Fruit fly (Drosophila melanogaster) whole organism, embryonic: Measurements from ENCODE around the gene Kdm3.

ENCODE experiments used
- Antp ChIP-seq: fragments of 200-800 bp; sonication (Bioruptor generic); optimal IDR thresholded peaks from 3 replicates; lab custom pipeline; 2016; ENCODE audit warnings: missing biosample characterization, missing genetic modification characterization
- CG11093 ChIP-seq: fragments of 200-800 bp; sonication (Bioruptor generic); IDR thresholded peaks from 3 replicates; pipeline ENCODE4 v1.3.6; 2022; ENCODE audit warnings: missing biosample characterization, missing genetic modification characterization
- CG12299 ChIP-seq: fragments of 200-800 bp; sonication (Bioruptor generic); optimal IDR thresholded peaks from 2 replicates; lab custom pipeline; 2018; ENCODE audit warnings: missing biosample characterization, mild to moderate bottlenecking, missing genetic modification characterization
- CG16815 ChIP-seq: fragments of 200-800 bp; sonication (Bioruptor generic); optimal IDR thresholded peaks from 3 replicates; lab custom pipeline; 2017; ENCODE audit warnings: missing biosample characterization, mild to moderate bottlenecking, missing genetic modification characterization
- CG17186 ChIP-seq: fragments of 200-800 bp; sonication (Bioruptor generic); optimal IDR thresholded peaks from 3 replicates; lab custom pipeline; 2017; ENCODE audit warnings: missing biosample characterization, missing genetic modification reagents, missing genetic modification characterization
- CG17612 ChIP-seq: fragments of 200-800 bp; sonication (Bioruptor generic); IDR thresholded peaks from 2 replicates; pipeline ENCODE4 v1.3.6; 2022; ENCODE audit warnings: missing biosample characterization, missing genetic modification characterization
- CG17912 ChIP-seq: fragments of 200-800 bp; sonication (Bioruptor generic); optimal IDR thresholded peaks from 2 replicates; lab custom pipeline; 2018; ENCODE audit warnings: missing biosample characterization, mild to moderate bottlenecking, missing genetic modification characterization
- CG18262 ChIP-seq: fragments of 200-800 bp; optimal IDR thresholded peaks from 3 replicates; lab custom pipeline; 2019; ENCODE audit warnings: missing biosample characterization, mild to moderate bottlenecking, missing genetic modification characterization, moderate library complexity
- CG18764 ChIP-seq: fragments of 200-800 bp; sonication (Bioruptor generic); optimal IDR thresholded peaks from 3 replicates; lab custom pipeline; 2016; ENCODE audit warnings: missing biosample characterization, missing genetic modification characterization
- CG3163 ChIP-seq: fragments of 200-800 bp; sonication (Bioruptor generic); optimal IDR thresholded peaks from 3 replicates; lab custom pipeline; 2016; ENCODE audit warnings: missing biosample characterization, missing genetic modification characterization
- CG33213 ChIP-seq: fragments of 200-800 bp; sonication (Bioruptor generic); optimal IDR thresholded peaks from 3 replicates; lab custom pipeline; 2016; ENCODE audit warnings: missing biosample characterization, missing genetic modification characterization
- CG42726 ChIP-seq: fragments of 200-800 bp; sonication (Bioruptor generic); IDR thresholded peaks from 2 replicates; pipeline ENCODE4 v1.3.6; 2022; ENCODE audit warnings: missing biosample characterization, missing genetic modification characterization; ENCODE audit not compliant: partially characterized antibody
- CG4730 ChIP-seq: fragments of 200-800 bp; sonication (Bioruptor generic); IDR thresholded peaks from 2 replicates; pipeline ENCODE4 v1.3.6; 2022; ENCODE audit warnings: missing biosample characterization, missing genetic modification characterization
- CG7987 ChIP-seq: fragments of 200-800 bp; sonication (Bioruptor generic); optimal IDR thresholded peaks from 2 replicates; lab custom pipeline; 2018; ENCODE audit warnings: missing biosample characterization, mild to moderate bottlenecking, missing genetic modification characterization, moderate library complexity
- CG9817 ChIP-seq: fragments of 200-800 bp; sonication (Bioruptor generic); optimal IDR thresholded peaks from 2 replicates; lab custom pipeline; 2018; ENCODE audit warnings: missing biosample characterization, mild to moderate bottlenecking, missing genetic modification characterization, moderate library complexity
- D19B ChIP-seq: fragments of 200-800 bp; sonication (Bioruptor generic); optimal IDR thresholded peaks from 2 replicates; lab custom pipeline; 2017; ENCODE audit warnings: missing biosample characterization, mild to moderate bottlenecking, missing genetic modification characterization
- Doc3 ChIP-seq: fragments of 200-800 bp; sonication (Bioruptor generic); IDR thresholded peaks from 3 replicates; pipeline ENCODE4 v1.3.6; 2022; ENCODE audit warnings: missing biosample characterization, missing genetic modification characterization; ENCODE audit not compliant: partially characterized antibody
- Dp ChIP-seq: fragments of 200-800 bp; sonication (Bioruptor generic); optimal IDR thresholded peaks from 2 replicates; lab custom pipeline; 2018; ENCODE audit warnings: missing biosample characterization, mild to moderate bottlenecking, missing genetic modification characterization, moderate library complexity
- HmgZ ChIP-seq: fragments of 200-800 bp; sonication (Bioruptor generic); optimal IDR thresholded peaks from 2 replicates; lab custom pipeline; 2018; ENCODE audit warnings: missing biosample characterization, mild to moderate bottlenecking, missing genetic modification characterization
- Hmx ChIP-seq: fragments of 200-800 bp; sonication (Bioruptor generic); optimal IDR thresholded peaks from 2 replicates; lab custom pipeline; 2016; ENCODE audit warnings: missing biosample characterization, missing genetic modification characterization
- Hr51 ChIP-seq, 2 experiments: fragments of 200-800 bp; sonication (Bioruptor generic); optimal IDR thresholded peaks; 2 replicates in 1 of 2; 3 replicates in 1 of 2; lab custom pipeline; 2016 to 2018; ENCODE audit warnings: missing biosample characterization in 2 of 2, missing genetic modification characterization in 2 of 2, mild to moderate bottlenecking in 1 of 2, moderate library complexity in 1 of 2
- Lpt ChIP-seq: fragments of >200 bp; optimal IDR thresholded peaks from 2 replicates; lab custom pipeline; 2018; ENCODE audit warnings: missing biosample characterization, missing genetic modification characterization
- Mrtf ChIP-seq: fragments of 200-800 bp; sonication (Bioruptor generic); IDR thresholded peaks from 3 replicates; pipeline ENCODE4 v1.3.6; 2022; ENCODE audit warnings: missing biosample characterization, missing genetic modification characterization
- Oli ChIP-seq: fragments of 200-800 bp; sonication (Bioruptor generic); optimal IDR thresholded peaks from 2 replicates; lab custom pipeline; 2018; ENCODE audit warnings: missing biosample characterization, mild to moderate bottlenecking, missing genetic modification characterization, moderate library complexity
- Opbp ChIP-seq: fragments of 200-800 bp; sonication (Bioruptor generic); IDR thresholded peaks from 3 replicates; pipeline ENCODE4 v1.3.6; 2022; ENCODE audit warnings: missing biosample characterization, missing genetic modification characterization; ENCODE audit not compliant: partially characterized antibody
- Spps ChIP-seq: fragments of 200-800 bp; sonication (Bioruptor generic); optimal IDR thresholded peaks from 2 replicates; lab custom pipeline; 2018; ENCODE audit warnings: missing biosample characterization, mild to moderate bottlenecking, missing genetic modification characterization
- TFAM ChIP-seq: fragments of 200-800 bp; sonication (Bioruptor generic); optimal IDR thresholded peaks from 2 replicates; lab custom pipeline; 2017; ENCODE audit warnings: missing biosample characterization, missing genetic modification characterization, inconsistent platforms
- Tbp ChIP-seq: fragments of >200 bp; optimal IDR thresholded peaks from 2 replicates; lab custom pipeline; 2018; ENCODE audit warnings: missing biosample characterization, missing genetic modification characterization
- br ChIP-seq: fragments of >200 bp; optimal IDR thresholded peaks from 2 replicates; lab custom pipeline; 2017
- chm ChIP-seq: fragments of 200-800 bp; sonication (Bioruptor generic); IDR thresholded peaks from 2 replicates; pipeline ENCODE4 v1.3.6; 2022; ENCODE audit warnings: missing biosample characterization, missing genetic modification characterization
- disco-r ChIP-seq: fragments of 200-800 bp; sonication (Bioruptor generic); optimal IDR thresholded peaks from 2 replicates; lab custom pipeline; 2016; ENCODE audit warnings: missing biosample characterization, missing genetic modification characterization
- fd3F ChIP-seq: fragments of 200-800 bp; sonication (Bioruptor generic); optimal IDR thresholded peaks from 2 replicates; lab custom pipeline; 2018; ENCODE audit warnings: missing biosample characterization, mild to moderate bottlenecking, missing genetic modification characterization, moderate library complexity
- fd96Cb ChIP-seq: fragments of 200-800 bp; sonication (Bioruptor generic); optimal IDR thresholded peaks from 2 replicates; lab custom pipeline; 2018; ENCODE audit warnings: missing biosample characterization, mild to moderate bottlenecking, missing genetic modification characterization, moderate library complexity
- gce ChIP-seq: fragments of 200-800 bp; sonication (Bioruptor generic); IDR thresholded peaks from 3 replicates; pipeline ENCODE4 v1.3.6; 2022; ENCODE audit warnings: missing biosample characterization, missing genetic modification characterization
- gem ChIP-seq: fragments of 200-800 bp; sonication (Bioruptor generic); optimal IDR thresholded peaks from 2 replicates; lab custom pipeline; 2019; ENCODE audit warnings: missing biosample characterization, mild to moderate bottlenecking, missing genetic modification characterization, moderate library complexity
- insv ChIP-seq, 2 experiments: fragments of 200-800 bp; sonication (Bioruptor generic); optimal IDR thresholded peaks; 3 replicates each; lab custom pipeline; 2016 to 2018; ENCODE audit warnings: missing biosample characterization in 2 of 2, missing genetic modification characterization in 2 of 2
- kni ChIP-seq: fragments of 200-800 bp; sonication (Bioruptor generic); optimal IDR thresholded peaks from 3 replicates; lab custom pipeline; 2017; ENCODE audit warnings: mild to moderate bottlenecking, missing biosample characterization, missing genetic modification reagents, missing genetic modification characterization
- lov ChIP-seq, 2 experiments: fragments of 200-800 bp in 1 of 2; fragments of >200 bp in 1 of 2; sonication (Bioruptor generic) in 1 of 2; IDR thresholded peaks in 1 of 2; optimal IDR thresholded peaks in 1 of 2; 2 replicates in 1 of 2; 3 replicates in 1 of 2; pipeline versions ENCODE4 v1.3.6 to Lab custom; 2017 to 2022; ENCODE audit warnings: missing biosample characterization in 1 of 2, missing genetic modification characterization in 1 of 2
- mirr ChIP-seq: fragments of 200-800 bp; sonication (Bioruptor generic); optimal IDR thresholded peaks from 3 replicates; lab custom pipeline; 2018; ENCODE audit warnings: missing biosample characterization, mild to moderate bottlenecking, missing genetic modification characterization
- mld ChIP-seq: fragments of 200-800 bp; sonication (Bioruptor generic); IDR thresholded peaks from 3 replicates; pipeline ENCODE4 v1.3.6; 2022; ENCODE audit warnings: missing biosample characterization, missing genetic modification characterization; ENCODE audit not compliant: partially characterized antibody
- odd ChIP-seq: fragments of 200-800 bp; sonication (Bioruptor generic); optimal IDR thresholded peaks from 2 replicates; lab custom pipeline; 2017; ENCODE audit warnings: missing biosample characterization, mild to moderate bottlenecking, missing genetic modification characterization
- pnt ChIP-seq: fragments of 200-800 bp; sonication (Bioruptor generic); optimal IDR thresholded peaks from 3 replicates; lab custom pipeline; 2016; ENCODE audit warnings: missing biosample characterization, missing genetic modification characterization
- pros ChIP-seq: fragments of 200-800 bp; sonication (Bioruptor generic); optimal IDR thresholded peaks from 3 replicates; lab custom pipeline; 2019; ENCODE audit warnings: missing biosample characterization, mild to moderate bottlenecking, missing genetic modification characterization, moderate library complexity
- rib ChIP-seq: fragments of 200-800 bp; sonication (Bioruptor generic); IDR thresholded peaks from 2 replicates; pipeline ENCODE4 v1.3.6; 2022; ENCODE audit warnings: missing biosample characterization, missing genetic modification characterization
- so ChIP-seq: fragments of 200-800 bp; sonication (Bioruptor generic); IDR thresholded peaks from 3 replicates; pipeline ENCODE4 v1.3.6; 2022; ENCODE audit warnings: missing biosample characterization, missing genetic modification characterization
- tin ChIP-seq: fragments of 200-800 bp; sonication (Bioruptor generic); optimal IDR thresholded peaks from 3 replicates; lab custom pipeline; 2016; ENCODE audit warnings: missing biosample characterization, missing genetic modification characterization
- twi ChIP-seq: fragments of 200-800 bp; optimal IDR thresholded peaks from 2 replicates; lab custom pipeline; 2019; ENCODE audit warnings: missing biosample characterization, mild to moderate bottlenecking, missing genetic modification characterization, moderate library complexity
- unpg ChIP-seq: fragments of 200-800 bp; sonication (Bioruptor generic); optimal IDR thresholded peaks from 3 replicates; lab custom pipeline; 2018; ENCODE audit warnings: missing biosample characterization, mild to moderate bottlenecking, missing genetic modification characterization, moderate library complexity
- usp ChIP-seq: fragments of >200 bp; optimal IDR thresholded peaks from 2 replicates; lab custom pipeline; 2017; ENCODE audit warnings: missing biosample characterization, missing genetic modification characterization
- z ChIP-seq: fragments of 200-800 bp; sonication (Bioruptor generic); IDR thresholded peaks from 3 replicates; pipeline ENCODE4 v1.3.6; 2022; ENCODE audit warnings: missing biosample characterization, missing genetic modification characterization

Kdm3 gene

DNA sequence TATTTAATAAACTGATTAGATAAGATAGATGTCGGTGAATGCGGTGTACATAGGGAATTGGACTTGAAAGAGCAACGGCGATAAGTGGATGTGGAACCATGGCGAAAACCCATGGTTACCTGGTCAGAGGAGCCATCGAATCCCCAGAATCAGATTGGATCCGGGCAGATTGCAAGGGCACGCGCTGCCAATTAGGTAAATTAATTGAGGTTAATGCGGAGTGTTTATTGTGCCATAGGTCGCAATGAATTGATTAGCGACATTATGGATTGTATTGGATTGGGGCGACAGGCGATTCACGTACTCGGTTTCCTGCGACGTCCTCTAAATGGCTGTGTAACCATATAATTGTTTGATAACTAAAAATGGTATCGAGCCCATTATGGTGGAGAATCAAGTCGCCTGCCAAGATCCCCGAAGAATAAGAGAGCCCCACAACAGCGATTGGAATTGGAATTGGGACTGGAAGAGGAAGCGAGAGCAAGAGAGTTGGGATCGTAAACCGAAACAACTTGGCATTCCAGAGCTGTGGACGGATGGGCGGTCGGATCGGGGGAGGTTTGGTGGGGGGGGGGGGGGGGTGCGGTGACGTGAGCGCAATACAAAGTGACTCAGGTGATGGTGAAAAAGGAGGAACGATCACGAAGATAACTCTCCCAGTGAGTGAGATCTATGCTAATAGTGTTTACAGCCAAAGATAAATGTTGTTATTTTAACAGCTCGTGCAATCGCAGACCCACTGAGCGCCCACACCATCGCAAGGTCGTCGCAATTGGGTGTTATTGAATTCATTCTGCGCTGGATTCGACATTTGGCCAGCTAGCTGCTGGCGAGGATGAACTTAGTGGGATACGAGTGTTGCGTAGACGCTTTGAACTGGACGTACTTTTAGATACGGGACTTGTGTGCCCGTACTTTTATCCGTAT is 14.1 kb upstream of the Kdm3 start (continued):
- TF ChIP-seq lov (optimal IDR thresholded peaks at IDR 0.05; lab: Kevin White, UChicago) (no peak), lov (GFP tag; IDR thresholded peaks at IDR 0.05; lab: Robert Waterston, UW) (no peak), Hr51 (GFP tag; optimal IDR thresholded peaks at IDR 0.05; lab: Kevin White, UChicago) (no peak), pros (GFP tag; lab: Kevin White, UChicago) (no peak), disco-r (no peak), mirr (peak; percentile 24), Spps (tag; lab: Kevin White, UChicago) (no peak), usp (no peak), chm (GFP tag; lab: Robert Waterston, UW) (0 out of 2 replicates have a peak, but pooled peaks have one; percentile 11), unpg (GFP tag; lab: Kevin White, UChicago) (no peak), TFAM (no peak), CG9817 (tag; lab: Kevin White, UChicago) (no peak), CG18764 (GFP tag; lab: Kevin White, UChicago) (no peak), br (lab: Kevin White, UChicago) (no peak), Opbp (GFP tag; lab: Robert Waterston, UW) (no peak), odd (GFP tag; lab: Kevin White, UChicago) (peak; percentile 7), Dp (no peak), CG3163 (GFP tag; lab: Kevin White, UChicago) (no peak), Antp (GFP tag; lab: Kevin White, UChicago) (no peak), z (GFP tag; lab: Robert Waterston, UW) (peak; percentile 81), CG4730 (no peak), mld (no peak), CG11093 (no peak), kni (GFP tag; lab: Kevin White, UChicago) (peak; percentile 46), Oli (tag; lab: Kevin White, UChicago) (no peak), CG16815 (no peak), insv (GFP tag; optimal IDR thresholded peaks at IDR 0.05; lab: Kevin White, UChicago) (no peak), D19B (no peak), fd3F (GFP tag; lab: Kevin White, UChicago) (no peak), twi (no peak), CG17186 (GFP tag; lab: Kevin White, UChicago) (no peak), gce (GFP tag; lab: Robert Waterston, UW) (no peak), tin (GFP tag; lab: Kevin White, UChicago) (no peak)

DNA sequence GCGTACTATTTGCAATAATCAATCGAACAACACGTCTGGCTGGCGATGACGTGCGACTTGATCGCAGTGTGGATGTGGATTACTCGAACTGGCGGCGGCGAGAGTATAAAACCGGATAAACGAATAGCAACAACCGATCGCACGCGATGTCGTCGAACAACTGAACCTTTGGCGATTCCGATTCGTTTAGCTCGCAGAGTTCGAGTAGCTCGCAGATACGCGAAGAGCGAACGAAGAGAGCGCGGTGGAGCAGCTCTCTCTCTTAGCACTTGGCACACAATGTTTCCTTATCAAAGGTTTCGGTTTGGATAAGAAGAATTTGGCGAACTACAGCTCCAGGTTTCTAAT is 13.4 kb upstream of the Kdm3 start, which contains the start of gene RhoL:
RhoL (minus strand) TSS at position 166 of the 348 bp plus-strand sequence.
- TF ChIP-seq fd96Cb (tag; lab: Kevin White, UChicago): no peak
- TF ChIP-seq CG33213: no peak
- TF ChIP-seq Hmx (GFP tag; lab: Kevin White, UChicago): no peak
- TF ChIP-seq rib: peak; percentile 38; the same call in 1 of the 2 replicates
- TF ChIP-seq HmgZ (tag; lab: Kevin White, UChicago): peak; percentile 75
- no peak for TF ChIP-seq Mrtf
- no peak for TF ChIP-seq CG17612 (GFP tag; lab: Robert Waterston, UW)
- peak; percentile 0 for TF ChIP-seq CG12299 (tag; lab: Kevin White, UChicago)
- peak; percentile 29 for TF ChIP-seq CG7987 (GFP tag; lab: Kevin White, UChicago)
- peak; percentile 67 for TF ChIP-seq chm (GFP tag; lab: Robert Waterston, UW)
- TF ChIP-seq unpg (GFP tag; lab: Kevin White, UChicago): peak; percentile 24
- TF ChIP-seq pnt (GFP tag; lab: Kevin White, UChicago): no peak
- TF ChIP-seq CG18262 (tag; lab: Kevin White, UChicago): no peak
- TF ChIP-seq CG42726: peak; percentile 57; the same call in 1 of the 2 replicates
- peak; percentile 69 for TF ChIP-seq CG17912 (GFP tag; lab: Kevin White, UChicago)
- TF ChIP-seq Lpt: no peak
- TF ChIP-seq so (GFP tag; lab: Robert Waterston, UW): 0 out of 3 replicates have a peak, but pooled peaks have one; percentile 22
- no peak for TF ChIP-seq Tbp (GFP tag; lab: Kevin White, UChicago)
- no peak for TF ChIP-seq gem
- TF ChIP-seq Doc3 (GFP tag; lab: Robert Waterston, UW): 0 out of 3 replicates have a peak, but pooled peaks have one; percentile 36
